Worm (Caenorhabditis elegans): ENCODE results near the gene tsp-20.

The tsp-20 gene

ce11 chrX:12005499-12005959 lies 28.3 kb downstream of the tsp-20 start, which contains the start of gene sma-5:
Gene sma-5, minus strand, starts transcription at chrX:12005549.
- TF ChIP-seq jun-1 (tag; optimal IDR thresholded peaks at IDR 0.05) (no peak), ceh-16 (tag; optimal IDR thresholded peaks at IDR 0.05) (no peak), nhr-43 (tag; optimal IDR thresholded peaks at IDR 0.05; ENCODE audit: poor library complexity, severe bottlenecking) (no peak)

ce11 chrX:12004925-12005324 lies 28.9 kb downstream of the tsp-20 start:
- TF ChIP-seq eor-1 (tag; optimal IDR thresholded peaks at IDR 0.05) (no peak), elt-3 (tag; optimal IDR thresholded peaks at IDR 0.05) (no peak), mdl-1 (tag; optimal IDR thresholded peaks at IDR 0.05) (no peak), mml-1 (tag; optimal IDR thresholded peaks at IDR 0.05) (no peak), unc-39 (tag; optimal IDR thresholded peaks at IDR 0.05) (no peak), lsy-12 (tag; optimal IDR thresholded peaks at IDR 0.05) (no peak), fkh-2 (tag; optimal IDR thresholded peaks at IDR 0.05) (no peak), nhr-25 (tag; optimal IDR thresholded peaks at IDR 0.05) (no peak), jun-1 (tag; optimal IDR thresholded peaks at IDR 0.05) (peak; percentile 1), pqm-1 (tag; optimal IDR thresholded peaks at IDR 0.05) (peak; percentile 40), ama-1 (optimal IDR thresholded peaks at IDR 0.05) (no peak), elt-2 (tag; optimal IDR thresholded peaks at IDR 0.05) (peak; percentile 70)

ce11 chrX:12003969-12004368 lies 29.9 kb downstream of the tsp-20 start:
- TF ChIP-seq mdl-1 (tag; optimal IDR thresholded peaks at IDR 0.05) (no peak), pqm-1 (tag; optimal IDR thresholded peaks at IDR 0.05) (peak; percentile 2), elt-2 (tag; optimal IDR thresholded peaks at IDR 0.05) (peak; percentile 35), nhr-76 (tag; optimal IDR thresholded peaks at IDR 0.05) (no peak)

- TF ChIP-seq pqm-1 (tag; optimal IDR thresholded peaks at IDR 0.05) (peak; percentile 2), elt-2 (tag; optimal IDR thresholded peaks at IDR 0.05) (peak; percentile 67), eor-1 (tag; optimal IDR thresholded peaks at IDR 0.05) (no peak)
Observed at ce11 chrX:12001600-12001999, 32.2 kb downstream of the tsp-20 start.

ce11 chrX:11999573-11999972 lies 34.3 kb downstream of the tsp-20 start:
- TF ChIP-seq elt-2 (tag; optimal IDR thresholded peaks at IDR 0.05) (peak; percentile 45), pqm-1 (tag; optimal IDR thresholded peaks at IDR 0.05) (peak; percentile 36), egl-5 (tag; optimal IDR thresholded peaks at IDR 0.05) (no peak)

- peak; percentile 66 for TF ChIP-seq pqm-1 (tag; optimal IDR thresholded peaks at IDR 0.05)
- TF ChIP-seq pha-4 (tag; optimal IDR thresholded peaks at IDR 0.05) = peak; percentile 42
- no peak for TF ChIP-seq nhr-12 (tag; optimal IDR thresholded peaks at IDR 0.05)
- peak; percentile 32 for TF ChIP-seq elt-2 (tag; optimal IDR thresholded peaks at IDR 0.05)
- TF ChIP-seq nfya-1 (tag; optimal IDR thresholded peaks at IDR 0.05; ENCODE audit: insufficient read depth) = no peak
Observed at ce11 chrX:11996606-11997005, 37.2 kb downstream of the tsp-20 start.

ce11 chrX:11994484-11994883 lies 39.4 kb downstream of the tsp-20 start, which contains the start of gene C49F5.7:
Gene C49F5.7, plus strand, starts transcription at chrX:11994784.
- no peak for TF ChIP-seq ZK546.5 (tag; optimal IDR thresholded peaks at IDR 0.05)
- no peak for TF ChIP-seq ceh-16 (tag; optimal IDR thresholded peaks at IDR 0.05)
- TF ChIP-seq egl-5 (tag; optimal IDR thresholded peaks at IDR 0.05) = no peak
- TF ChIP-seq R02D3.7 (tag; optimal IDR thresholded peaks at IDR 0.05) = no peak
- TF ChIP-seq nhr-67 (tag; optimal IDR thresholded peaks at IDR 0.05) = no peak
- TF ChIP-seq snpc-4 (tag; optimal IDR thresholded peaks at IDR 0.05) = no peak
- TF ChIP-seq mdl-1 (tag; optimal IDR thresholded peaks at IDR 0.05) = no peak
- no peak for TF ChIP-seq unc-62 (GFP tag; optimal IDR thresholded peaks at IDR 0.05)
- TF ChIP-seq fkh-10 (GFP tag; optimal IDR thresholded peaks at IDR 0.05) = no peak
- no peak for TF ChIP-seq aly-2 (tag; optimal IDR thresholded peaks at IDR 0.05)
- TF ChIP-seq zag-1 (tag; optimal IDR thresholded peaks at IDR 0.05) = no peak
- TF ChIP-seq sea-2 (GFP tag; optimal IDR thresholded peaks at IDR 0.05) = no peak
- no peak for TF ChIP-seq skn-1 (tag; optimal IDR thresholded peaks at IDR 0.05)
